Worm (Caenorhabditis elegans): Measurements from ENCODE around the gene set-3.
A peak's percentile ranks its signal among the peaks of the same experiment; 100 is the strongest.

Gene set-3

ce11 chrIII:9701798-9702197 is 7.4 kb upstream of the set-3 start:
- TF ChIP-seq lin-38 (GFP tag; IDR thresholded peaks at IDR 0.05) (no peak), ceh-82 (tag; optimal IDR thresholded peaks at IDR 0.05) (no peak), dmd-9 (GFP tag; IDR thresholded peaks at IDR 0.05) (no peak), arid-1 (GFP tag; conservative IDR thresholded peaks at IDR 0.05) (0 out of 2 replicates have a peak, but pooled peaks have one; percentile 30), lim-7 (GFP tag; IDR thresholded peaks at IDR 0.05) (no peak), lin-15B (tag; optimal IDR thresholded peaks at IDR 0.05) (no peak), aha-1 (tag) (peak; percentile 64), Y75B8A.6 (GFP tag; IDR thresholded peaks at IDR 0.05) (no peak), unc-62 (GFP tag; optimal IDR thresholded peaks at IDR 0.05 in 1 of 2) (peak in 1 of 2 experiments; percentile 89), unc-62 (tag; optimal IDR thresholded peaks at IDR 0.05) (no peak), daf-8 (GFP tag; IDR thresholded peaks at IDR 0.05) (no peak), gei-8 (GFP tag; optimal IDR thresholded peaks at IDR 0.05) (no peak), duxl-1 (tag; optimal IDR thresholded peaks at IDR 0.05; ENCODE audit: poor library complexity) (no peak), daf-16 (GFP tag; optimal IDR thresholded peaks at IDR 0.05) (no peak), daf-16 (tag; optimal IDR thresholded peaks at IDR 0.05) (no peak), lin-39 (tag; optimal IDR thresholded peaks at IDR 0.05) (no peak), pqm-1 (tag; optimal IDR thresholded peaks at IDR 0.05) (no peak), T26A8.4 (GFP tag; IDR thresholded peaks at IDR 0.05) (no peak), T20F7.1 (GFP tag; optimal IDR thresholded peaks at IDR 0.05) (no peak), mep-1 (tag; optimal IDR thresholded peaks at IDR 0.05) (no peak), Y105C5A.15 (GFP tag; IDR thresholded peaks at IDR 0.05) (no peak), hmg-1.1 (GFP tag; IDR thresholded peaks at IDR 0.05) (peak; percentile 58), zag-1 (tag; optimal IDR thresholded peaks at IDR 0.05) (no peak), mdl-1 (tag; optimal IDR thresholded peaks at IDR 0.05) (no peak), nhr-111 (GFP tag; optimal IDR thresholded peaks at IDR 0.05) (no peak), set-16 (GFP tag; IDR thresholded peaks at IDR 0.05) (peak; percentile 35; the same call in 1 of the 2 replicates), attf-4 (tag; optimal IDR thresholded peaks at IDR 0.05) (no peak), ces-1 (GFP tag; optimal IDR thresholded peaks at IDR 0.05) (no peak), mxl-2 (GFP tag; conservative IDR thresholded peaks at IDR 0.05) (no peak)

ce11 chrIII:9700114-9700690 is 5.8 kb upstream of the set-3 start:
- no peak for TF ChIP-seq D1046.2 (GFP tag; IDR thresholded peaks at IDR 0.05)
- no peak for TF ChIP-seq unc-130 (GFP tag; optimal IDR thresholded peaks at IDR 0.05)
- TF ChIP-seq Y48G9A.11 (GFP tag; IDR thresholded peaks at IDR 0.05) = no peak
- TF ChIP-seq hlh-11 (tag; optimal IDR thresholded peaks at IDR 0.05) = peak; percentile 8
- TF ChIP-seq ceh-20 (GFP tag; IDR thresholded peaks at IDR 0.05) = no peak
- peak; percentile 97 for TF ChIP-seq aha-1 (tag)
- TF ChIP-seq gei-8 (GFP tag; optimal IDR thresholded peaks at IDR 0.05) = no peak
- TF ChIP-seq hmg-1.1 (GFP tag; IDR thresholded peaks at IDR 0.05) = no peak
- TF ChIP-seq F26F4.8 (GFP tag; conservative IDR thresholded peaks at IDR 0.05) = no peak
- TF ChIP-seq dpl-1 (GFP tag; optimal IDR thresholded peaks at IDR 0.05) = no peak
- TF ChIP-seq sdz-12 (GFP tag; optimal IDR thresholded peaks at IDR 0.05) = no peak
- TF ChIP-seq zip-2 (tag; optimal IDR thresholded peaks at IDR 0.05) = no peak
- TF ChIP-seq nhr-102 (tag; optimal IDR thresholded peaks at IDR 0.05) = no peak
- no peak for TF ChIP-seq fos-1 (tag; optimal IDR thresholded peaks at IDR 0.05)
- peak; percentile 65 for TF ChIP-seq nhr-28 (tag; optimal IDR thresholded peaks at IDR 0.05)
- TF ChIP-seq mxl-3 (GFP tag; optimal IDR thresholded peaks at IDR 0.05) = peak; percentile 27
- TF ChIP-seq madf-5 (GFP tag; IDR thresholded peaks at IDR 0.05) = no peak
- no peak for TF ChIP-seq dve-1 (tag; optimal IDR thresholded peaks at IDR 0.05; ENCODE audit: insufficient read depth)
- TF ChIP-seq Y5F2A.4 (GFP tag; optimal IDR thresholded peaks at IDR 0.05) = no peak
- TF ChIP-seq spr-3 (GFP tag; optimal IDR thresholded peaks at IDR 0.05) = no peak
- no peak for TF ChIP-seq tag-97 (GFP tag; IDR thresholded peaks at IDR 0.05)
- TF ChIP-seq T26A8.4 (GFP tag; IDR thresholded peaks at IDR 0.05) = no peak
- no peak for TF ChIP-seq Y105C5A.15 (GFP tag; IDR thresholded peaks at IDR 0.05)
- TF ChIP-seq dmd-9 (GFP tag; IDR thresholded peaks at IDR 0.05) = no peak
